Comparison of ENCODE assay signal across 2 fruit fly cellular contexts in the genomic region with DNA sequence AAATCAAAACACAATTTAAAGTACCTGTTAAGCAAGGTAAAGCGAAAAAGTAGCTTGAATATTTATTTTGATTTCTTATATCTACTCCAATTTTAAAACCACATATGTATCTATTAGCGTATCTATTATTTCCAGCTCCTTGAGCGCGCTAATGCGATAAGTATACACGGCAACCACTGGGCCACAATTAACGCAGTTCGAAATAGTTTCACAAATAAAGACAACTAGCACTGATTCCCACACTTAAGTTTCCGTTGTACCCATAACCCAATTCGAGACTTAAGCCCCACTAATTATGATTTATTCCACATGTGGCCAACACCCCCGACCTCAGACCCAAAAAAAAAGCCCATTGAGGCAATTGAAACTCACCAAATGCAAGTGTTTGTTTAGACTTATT.
A peak's percentile ranks its signal among the peaks of the same experiment; 100 is the strongest.
TF ChIP-seq lines count a peak whose summit lies in the region.

No protein-coding gene starts in this region.

- no peak for TF ChIP-seq CTCF in whole organism, embryonic (GFP tag; optimal IDR thresholded peaks at IDR 0.05; lab: Kevin White, UChicago)

TF ChIP-seq in whole organism, embryonic, 481 proteins besides CTCF, POLR2A, EP300 and RAD21 (continues in another document):
- TF ChIP-seq Hey (tag; optimal IDR thresholded peaks at IDR 0.05; lab: Kevin White, UChicago) (no peak), NK7.1 (GFP tag; optimal IDR thresholded peaks at IDR 0.05; lab: Kevin White, UChicago) (no peak), Fer1 (GFP tag; optimal IDR thresholded peaks at IDR 0.05; lab: Kevin White, UChicago) (peak; percentile 45), scrt (GFP tag; optimal IDR thresholded peaks at IDR 0.05; lab: Kevin White, UChicago) (no peak), CG15269 (tag; optimal IDR thresholded peaks at IDR 0.05; lab: Kevin White, UChicago) (no peak), CG3065 (GFP tag; optimal IDR thresholded peaks at IDR 0.05; lab: Kevin White, UChicago) (no peak), ranshi (GFP tag; IDR thresholded peaks at IDR 0.05; lab: Robert Waterston, UW) (no peak), CG3726 (GFP tag; IDR thresholded peaks at IDR 0.05; lab: Robert Waterston, UW) (no peak), CG10462 (GFP tag; optimal IDR thresholded peaks at IDR 0.05; lab: Kevin White, UChicago) (no peak), Sin3A (optimal IDR thresholded peaks at IDR 0.05; lab: Kevin White, UChicago) (no peak), H15 (GFP tag; IDR thresholded peaks at IDR 0.05; lab: Robert Waterston, UW) (no peak), CG10431 (GFP tag; optimal IDR thresholded peaks at IDR 0.05; lab: Kevin White, UChicago) (peak; percentile 15), sens (GFP tag; lab: Kevin White, UChicago) (peak; percentile 55), CG14965 (GFP tag; optimal IDR thresholded peaks at IDR 0.05; lab: Kevin White, UChicago; ENCODE audit: borderline replicate concordance) (no peak), YL-1 (GFP tag; optimal IDR thresholded peaks at IDR 0.05; lab: Kevin White, UChicago) (no peak), z (GFP tag; IDR thresholded peaks at IDR 0.05; lab: Robert Waterston, UW) (no peak), pzg (GFP tag; optimal IDR thresholded peaks at IDR 0.05; lab: Kevin White, UChicago) (no peak), pan (optimal IDR thresholded peaks at IDR 0.05; lab: Kevin White, UChicago) (no peak), pan (GFP tag; optimal IDR thresholded peaks at IDR 0.05 in 1 of 2, IDR thresholded peaks at IDR 0.05 in 1 of 2) (no peak), otp (GFP tag; IDR thresholded peaks at IDR 0.05; lab: Robert Waterston, UW) (no peak), H2.0 (GFP tag; IDR thresholded peaks at IDR 0.05; lab: Robert Waterston, UW) (no peak), Ets97D (GFP tag; optimal IDR thresholded peaks at IDR 0.05; lab: Kevin White, UChicago) (no peak), Hr78 (GFP tag; optimal IDR thresholded peaks at IDR 0.05; lab: Kevin White, UChicago) (no peak), CG13894 (tag; optimal IDR thresholded peaks at IDR 0.05; lab: Kevin White, UChicago) (no peak), CG4707 (GFP tag; optimal IDR thresholded peaks at IDR 0.05; lab: Kevin White, UChicago) (peak; percentile 22), CG12236 (GFP tag; optimal IDR thresholded peaks at IDR 0.05; lab: Kevin White, UChicago) (no peak), CG10209 (GFP tag; optimal IDR thresholded peaks at IDR 0.05; lab: Kevin White, UChicago) (peak; percentile 5), tap (tag; optimal IDR thresholded peaks at IDR 0.05; lab: Kevin White, UChicago) (no peak), knrl (GFP tag; IDR thresholded peaks at IDR 0.05; lab: Robert Waterston, UW; ENCODE audit: partially characterized antibody) (no peak), Hmr (GFP tag; optimal IDR thresholded peaks at IDR 0.05; lab: Kevin White, UChicago) (no peak), CG2889 (GFP tag; IDR thresholded peaks at IDR 0.05; lab: Robert Waterston, UW) (no peak), CG11696 (GFP tag; IDR thresholded peaks at IDR 0.05; lab: Robert Waterston, UW) (no peak), CG3281 (GFP tag; optimal IDR thresholded peaks at IDR 0.05; lab: Kevin White, UChicago) (no peak), sna (GFP tag; IDR thresholded peaks at IDR 0.05; lab: Robert Waterston, UW; ENCODE audit: partially characterized antibody) (no peak), dm (GFP tag; optimal IDR thresholded peaks at IDR 0.05; lab: Kevin White, UChicago) (no peak), CG7271 (tag; optimal IDR thresholded peaks at IDR 0.05; lab: Kevin White, UChicago) (no peak), CG18619 (GFP tag; optimal IDR thresholded peaks at IDR 0.05; lab: Kevin White, UChicago) (peak; percentile 15), Dp (GFP tag; optimal IDR thresholded peaks at IDR 0.05; lab: Kevin White, UChicago) (no peak), usp (GFP tag; optimal IDR thresholded peaks at IDR 0.05; lab: Kevin White, UChicago) (no peak), Med (GFP tag; lab: Kevin White, UChicago) (peak; percentile 59), MTF-1 (GFP tag; optimal IDR thresholded peaks at IDR 0.05; lab: Kevin White, UChicago; ENCODE audit: borderline replicate concordance) (peak; percentile 20), cas (GFP tag; IDR thresholded peaks at IDR 0.05; lab: Robert Waterston, UW) (no peak), so (GFP tag; IDR thresholded peaks at IDR 0.05; lab: Robert Waterston, UW) (no peak), CG10274 (GFP tag; optimal IDR thresholded peaks at IDR 0.05; lab: Kevin White, UChicago) (no peak), CG17328 (GFP tag; IDR thresholded peaks at IDR 0.05; lab: Robert Waterston, UW) (no peak), CG13296 (GFP tag; optimal IDR thresholded peaks at IDR 0.05; lab: Kevin White, UChicago) (no peak)

TF ChIP-seq in whole organism, prepupa, 60 proteins besides CTCF, POLR2A, EP300 and RAD21:
- TF ChIP-seq fkh (GFP tag; optimal IDR thresholded peaks at IDR 0.05; lab: Kevin White, UChicago) (peak; percentile 53), CG6276 (GFP tag; optimal IDR thresholded peaks at IDR 0.05; lab: Kevin White, UChicago) (no peak)

Comparison
In these comparisons a context has a peak if more than half of its experiments do, and no peak if none do; other contexts are left out.
1. Of the 7 proteins assayed by ChIP-seq in both whole organism, embryonic and whole organism, prepupa: peak only in whole organism, embryonic: Blimp-1; only in whole organism, prepupa: none; in both: none; in neither: 6.